Worm (Caenorhabditis elegans): ENCODE data around the gene sax-1.

DNA sequence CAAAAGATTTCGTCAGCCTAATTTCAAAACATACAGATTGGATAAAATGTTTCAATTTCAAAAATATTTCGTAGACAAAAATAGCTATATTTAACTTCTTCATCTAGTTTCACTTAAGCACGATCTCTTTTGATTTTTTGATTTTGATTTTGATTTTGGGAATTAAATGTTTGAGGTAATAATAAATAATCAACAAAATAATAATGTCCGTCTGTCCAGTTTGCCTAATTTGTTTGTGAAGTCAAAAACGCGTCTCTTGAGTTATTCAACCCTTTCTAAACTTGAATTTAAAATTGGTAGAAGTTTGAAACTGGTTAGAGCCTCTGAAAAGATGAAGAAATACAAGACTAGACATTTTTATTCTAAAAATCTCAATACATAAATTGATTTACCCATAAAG lies 39.9 kb upstream of the sax-1 start:
- TF ChIP-seq lin-13 (tag; optimal IDR thresholded peaks at IDR 0.05) (no peak), nhr-237 (tag; optimal IDR thresholded peaks at IDR 0.05) (no peak), ztf-11 (tag; optimal IDR thresholded peaks at IDR 0.05) (no peak)

Data from whole organism, mixed stage, embryonic.